Fruit fly (Drosophila melanogaster) whole organism: Measurements from ENCODE around the gene CG1233.

ENCODE experiments used
- CG8478 ChIP-seq: fragments of >200 bp; optimal IDR thresholded peaks from 2 replicates; lab custom pipeline; 2018; ENCODE audit warnings: inconsistent platforms
- pan ChIP-seq: fragments of >200 bp; optimal IDR thresholded peaks from 2 replicates; lab custom pipeline; 2017
- psq ChIP-seq: fragments of >200 bp; optimal IDR thresholded peaks from 2 replicates; lab custom pipeline; 2017
- usp ChIP-seq: fragments of >200 bp; optimal IDR thresholded peaks from 2 replicates; lab custom pipeline; 2017; ENCODE audit warnings: missing biosample characterization, missing genetic modification characterization, mixed read lengths

dm6 chr3L:392622-393159 lies 31.4 kb downstream of the CG1233 start, which contains the start of gene trh:
- no peak for TF ChIP-seq CG8478 (lab: Kevin White, UChicago)
- no peak for TF ChIP-seq usp (GFP tag; lab: Kevin White, UChicago)
- no peak for TF ChIP-seq psq
- no peak for TF ChIP-seq pan (lab: Kevin White, UChicago)
